Fruit fly (Drosophila melanogaster) whole organism, pupa: ENCODE data around the gene CG4116.

ENCODE experiments used
- CG10348 ChIP-seq: fragments of 200-800 bp; sonication (Bioruptor generic); IDR thresholded peaks from 2 replicates; pipeline ENCODE4 v1.3.6; 2022; ENCODE audit warnings: missing biosample characterization, missing genetic modification characterization
- CG12605 ChIP-seq: fragments of 200-800 bp; sonication (Bioruptor generic); IDR thresholded peaks from 2 replicates; pipeline ENCODE4 v1.3.6; 2022; ENCODE audit warnings: missing biosample characterization, missing genetic modification characterization
- CG13204 ChIP-seq: fragments of 200-800 bp; sonication (Bioruptor generic); optimal IDR thresholded peaks from 2 replicates; lab custom pipeline; 2018; ENCODE audit warnings: missing biosample characterization, mild to moderate bottlenecking, missing genetic modification characterization, moderate library complexity
- CG14655 ChIP-seq: fragments of 200-800 bp; sonication (Bioruptor generic); optimal IDR thresholded peaks from 3 replicates; lab custom pipeline; 2017; ENCODE audit warnings: mild to moderate bottlenecking, missing biosample characterization, missing genetic modification reagents, missing genetic modification characterization
- CG15710 ChIP-seq: fragments of 200-800 bp; sonication (Bioruptor generic); optimal IDR thresholded peaks from 2 replicates; lab custom pipeline; 2018; ENCODE audit warnings: missing biosample characterization, mild to moderate bottlenecking, missing genetic modification characterization, moderate library complexity
- CG17806 ChIP-seq: fragments of 200-800 bp; sonication (Bioruptor generic); optimal IDR thresholded peaks from 2 replicates; lab custom pipeline; 2018; ENCODE audit warnings: missing biosample characterization, mild to moderate bottlenecking, missing genetic modification characterization, moderate library complexity
- CG32121 ChIP-seq: fragments of 200-800 bp; sonication (Bioruptor generic); IDR thresholded peaks from 2 replicates; pipeline ENCODE4 v1.3.6; 2022; ENCODE audit warnings: missing biosample characterization, missing genetic modification characterization
- CG34367 ChIP-seq: fragments of 200-800 bp; sonication (Bioruptor generic); optimal IDR thresholded peaks from 2 replicates; lab custom pipeline; 2018; ENCODE audit warnings: missing biosample characterization, mild to moderate bottlenecking, missing genetic modification characterization
- CG4496 ChIP-seq: fragments of 200-800 bp; sonication (Bioruptor generic); IDR thresholded peaks from 3 replicates; pipeline ENCODE4 v1.3.6; 2022; ENCODE audit warnings: missing biosample characterization, missing genetic modification characterization
- CG8159 ChIP-seq: fragments of 200-800 bp; sonication (Bioruptor generic); optimal IDR thresholded peaks from 3 replicates; lab custom pipeline; 2018; ENCODE audit warnings: missing biosample characterization, mild to moderate bottlenecking, missing genetic modification characterization, moderate library complexity
- CG8301 ChIP-seq: fragments of 200-800 bp; sonication (Bioruptor generic); optimal IDR thresholded peaks from 2 replicates; lab custom pipeline; 2018; ENCODE audit warnings: missing biosample characterization, mild to moderate bottlenecking, missing genetic modification characterization
- CG9948 ChIP-seq: fragments of 200-800 bp; sonication (Bioruptor generic); optimal IDR thresholded peaks from 2 replicates; lab custom pipeline; 2018; ENCODE audit warnings: missing biosample characterization, mild to moderate bottlenecking, missing genetic modification characterization, moderate library complexity
- D1 ChIP-seq: fragments of 200-800 bp; sonication (Bioruptor generic); optimal IDR thresholded peaks from 2 replicates; lab custom pipeline; 2018; ENCODE audit warnings: missing biosample characterization, mild to moderate bottlenecking, missing genetic modification characterization, moderate library complexity
- EcR ChIP-seq: fragments of 200-800 bp; sonication (Bioruptor generic); optimal IDR thresholded peaks from 3 replicates; lab custom pipeline; 2019; ENCODE audit warnings: missing biosample characterization, missing genetic modification characterization, mild to moderate bottlenecking, moderate library complexity, missing genetic modification reagents
- Ets98B ChIP-seq: fragments of 200-800 bp; sonication (Bioruptor generic); IDR thresholded peaks from 2 replicates; pipeline ENCODE4 v1.3.6; 2022; ENCODE audit warnings: missing biosample characterization, missing genetic modification characterization
- Pif1A ChIP-seq: fragments of 200-800 bp; sonication (Bioruptor generic); optimal IDR thresholded peaks from 3 replicates; lab custom pipeline; 2016; ENCODE audit warnings: missing biosample characterization, missing genetic modification characterization
- Pif1B ChIP-seq: fragments of 200-800 bp; sonication (Bioruptor generic); optimal IDR thresholded peaks from 3 replicates; lab custom pipeline; 2016; ENCODE audit warnings: missing biosample characterization, missing genetic modification characterization
- Snoo ChIP-seq: fragments of 200-800 bp; sonication (Bioruptor generic); optimal IDR thresholded peaks from 3 replicates; lab custom pipeline; 2017; ENCODE audit warnings: missing biosample characterization, mild to moderate bottlenecking, missing genetic modification characterization, inconsistent platforms
- fd96Ca ChIP-seq: fragments of 200-800 bp; sonication (Bioruptor generic); IDR thresholded peaks from 3 replicates; pipeline ENCODE4 v1.3.6; 2022; ENCODE audit warnings: missing biosample characterization, missing genetic modification characterization
- gl ChIP-seq: fragments of 200-800 bp; sonication (Bioruptor generic); optimal IDR thresholded peaks from 2 replicates; lab custom pipeline; 2018; ENCODE audit warnings: missing biosample characterization, mild to moderate bottlenecking, missing genetic modification characterization
- rn ChIP-seq: fragments of 200-800 bp; sonication (Bioruptor generic); IDR thresholded peaks from 2 replicates; pipeline ENCODE4 v1.3.6; 2022; ENCODE audit warnings: missing biosample characterization, missing genetic modification characterization

The CG4116 gene

DNA sequence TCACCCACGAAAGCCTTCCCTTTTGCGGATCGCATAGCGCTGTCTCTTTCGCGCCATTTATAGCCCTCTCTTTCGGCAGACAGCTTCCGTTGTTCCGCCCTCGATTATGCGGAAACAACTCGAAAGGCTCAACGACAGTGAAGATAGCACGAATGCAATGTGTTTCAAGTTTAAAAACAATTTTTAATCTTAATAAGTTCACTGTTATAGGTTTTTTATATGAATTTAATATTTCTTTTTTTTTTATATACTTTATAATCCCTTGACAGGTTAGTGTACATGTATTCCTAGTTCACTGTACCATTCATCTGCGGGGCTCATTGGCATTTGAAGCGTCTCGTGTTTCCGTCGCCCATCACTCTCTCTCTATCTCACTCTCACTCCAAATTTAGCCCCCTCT lies 29.0 kb upstream of the CG4116 start:
- no peak for TF ChIP-seq gl
- no peak for TF ChIP-seq CG12605
- no peak for TF ChIP-seq CG15710 (tag; lab: Kevin White, UChicago)
- TF ChIP-seq rn (GFP tag; lab: Robert Waterston, UW) = no peak
- TF ChIP-seq Pif1A = no peak
- no peak for TF ChIP-seq D1 (tag; lab: Kevin White, UChicago)
- no peak for TF ChIP-seq CG32121
- TF ChIP-seq CG8159 (tag; lab: Kevin White, UChicago) = no peak
- TF ChIP-seq, all 21 proteins: peak for 0

DNA sequence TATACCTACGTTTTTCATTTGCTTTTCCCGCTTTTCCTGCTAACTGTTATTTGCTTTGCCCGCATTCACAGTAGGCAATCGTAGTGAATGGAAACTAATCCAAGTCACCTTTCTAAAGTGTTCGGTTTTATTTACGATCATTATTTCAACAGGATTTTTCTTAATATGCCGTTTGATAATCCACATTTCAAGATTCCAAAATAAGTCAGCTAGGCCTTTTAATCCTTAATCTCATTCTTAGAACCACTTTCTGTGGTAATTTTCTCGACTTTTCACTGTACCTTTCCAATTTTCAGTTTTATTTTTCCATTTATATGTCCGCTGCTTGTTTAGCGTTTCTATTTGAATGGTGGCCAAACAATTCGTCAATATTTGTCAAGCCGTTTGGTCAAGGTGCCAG lies 23.6 kb upstream of the CG4116 start:
- no peak for TF ChIP-seq CG9948
- TF ChIP-seq CG15710 (tag; lab: Kevin White, UChicago) = no peak
- TF ChIP-seq CG34367 (tag; lab: Kevin White, UChicago) = no peak
- TF ChIP-seq CG4496 (GFP tag; lab: Robert Waterston, UW) = no peak
- no peak for TF ChIP-seq CG8159 (tag; lab: Kevin White, UChicago)
- TF ChIP-seq EcR (GFP tag; lab: Kevin White, UChicago) = no peak
- no peak for TF ChIP-seq fd96Ca (GFP tag; lab: Robert Waterston, UW)
- no peak for TF ChIP-seq gl
- TF ChIP-seq Pif1A = no peak
- TF ChIP-seq CG8301 (tag; lab: Kevin White, UChicago) = no peak
- TF ChIP-seq CG14655 = no peak
- no peak for TF ChIP-seq CG12605
- TF ChIP-seq CG17806 (tag; lab: Kevin White, UChicago) = no peak
- TF ChIP-seq CG13204 (GFP tag; lab: Kevin White, UChicago) = no peak
- TF ChIP-seq Ets98B (GFP tag; lab: Robert Waterston, UW) = no peak
- TF ChIP-seq D1 (tag; lab: Kevin White, UChicago) = no peak
- no peak for TF ChIP-seq Pif1B (GFP tag; lab: Kevin White, UChicago)

DNA sequence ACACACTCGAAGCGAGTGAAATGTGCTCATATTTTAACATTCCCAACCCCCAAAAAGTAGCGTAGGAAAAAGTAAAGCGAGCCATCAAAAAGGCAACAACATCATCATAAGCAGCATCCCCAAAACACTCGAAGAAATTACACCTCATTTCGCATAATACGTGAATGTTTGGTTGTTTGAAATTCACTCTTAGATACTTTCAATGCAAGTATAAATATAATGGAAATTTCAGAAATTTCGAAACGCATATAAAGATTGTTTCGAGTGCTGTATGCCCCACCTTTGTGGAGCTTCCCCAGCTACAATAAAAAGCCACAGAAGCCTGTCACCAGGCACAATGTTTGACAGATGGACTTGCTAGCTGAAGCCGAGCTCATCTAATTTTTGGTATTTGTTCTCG lies 19.8 kb upstream of the CG4116 start:
- TF ChIP-seq CG32121 (no peak), CG8159 (tag; lab: Kevin White, UChicago) (no peak), CG10348 (GFP tag; lab: Robert Waterston, UW) (no peak), CG34367 (tag; lab: Kevin White, UChicago) (no peak), rn (GFP tag; lab: Robert Waterston, UW) (no peak), fd96Ca (GFP tag; lab: Robert Waterston, UW) (no peak), CG14655 (no peak), D1 (tag; lab: Kevin White, UChicago) (no peak)
- TF ChIP-seq, all 21 proteins: peak for 0

DNA sequence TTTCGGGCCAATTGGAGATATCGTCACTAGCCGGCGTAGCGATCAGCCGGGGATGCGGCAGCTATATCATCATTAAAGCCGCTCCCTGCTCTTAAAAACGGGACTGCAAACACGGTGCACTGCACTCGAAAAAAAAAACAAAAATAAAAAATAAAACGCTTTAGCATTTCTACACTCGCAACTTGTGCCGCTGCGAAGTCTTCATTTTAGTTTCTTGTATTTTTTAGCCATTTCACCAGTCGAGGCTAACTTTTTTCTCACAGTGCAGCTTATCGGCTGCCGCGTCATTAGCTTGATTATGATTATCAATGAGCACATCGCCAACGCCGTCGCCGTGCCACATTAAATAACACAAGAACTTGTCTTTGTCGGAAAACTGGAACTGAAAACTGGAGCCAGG lies 18.5 kb upstream of the CG4116 start:
- TF ChIP-seq D1 (tag; lab: Kevin White, UChicago) = no peak
- peak; percentile 55 for TF ChIP-seq Pif1A
- TF ChIP-seq CG13204 (GFP tag; lab: Kevin White, UChicago) = no peak
- no peak for TF ChIP-seq gl
- TF ChIP-seq fd96Ca (GFP tag; lab: Robert Waterston, UW) = peak; percentile 73
- peak; percentile 52 for TF ChIP-seq Snoo (tag; lab: Kevin White, UChicago)
- TF ChIP-seq rn (GFP tag; lab: Robert Waterston, UW) = no peak
- no peak for TF ChIP-seq CG34367 (tag; lab: Kevin White, UChicago)
- peak; percentile 55 for TF ChIP-seq CG15710 (tag; lab: Kevin White, UChicago)
- TF ChIP-seq EcR (GFP tag; lab: Kevin White, UChicago) = no peak
- no peak; the same call in 1 of the 2 replicates for TF ChIP-seq CG12605
- TF ChIP-seq Ets98B (GFP tag; lab: Robert Waterston, UW) = peak; percentile 61
- peak; percentile 41 for TF ChIP-seq CG14655
- peak; percentile 9 for TF ChIP-seq CG8301 (tag; lab: Kevin White, UChicago)
- no peak for TF ChIP-seq CG10348 (GFP tag; lab: Robert Waterston, UW)
- peak; percentile 68 for TF ChIP-seq Pif1B (GFP tag; lab: Kevin White, UChicago)
- no peak for TF ChIP-seq CG32121
- TF ChIP-seq CG4496 (GFP tag; lab: Robert Waterston, UW) = peak; percentile 83
- TF ChIP-seq CG8159 (tag; lab: Kevin White, UChicago) = peak; percentile 40
- no peak for TF ChIP-seq CG17806 (tag; lab: Kevin White, UChicago)
- peak; percentile 40 for TF ChIP-seq CG9948

dm6 chrX:3083290-3083689 lies 15.9 kb upstream of the CG4116 start:
- TF ChIP-seq CG14655 (peak; percentile 3), CG4496 (GFP tag; lab: Robert Waterston, UW) (0 out of 3 replicates have a peak, but pooled peaks have one; percentile 26), CG10348 (GFP tag; lab: Robert Waterston, UW) (no peak), gl (no peak), Ets98B (GFP tag; lab: Robert Waterston, UW) (no peak), EcR (GFP tag; lab: Kevin White, UChicago) (no peak)

DNA sequence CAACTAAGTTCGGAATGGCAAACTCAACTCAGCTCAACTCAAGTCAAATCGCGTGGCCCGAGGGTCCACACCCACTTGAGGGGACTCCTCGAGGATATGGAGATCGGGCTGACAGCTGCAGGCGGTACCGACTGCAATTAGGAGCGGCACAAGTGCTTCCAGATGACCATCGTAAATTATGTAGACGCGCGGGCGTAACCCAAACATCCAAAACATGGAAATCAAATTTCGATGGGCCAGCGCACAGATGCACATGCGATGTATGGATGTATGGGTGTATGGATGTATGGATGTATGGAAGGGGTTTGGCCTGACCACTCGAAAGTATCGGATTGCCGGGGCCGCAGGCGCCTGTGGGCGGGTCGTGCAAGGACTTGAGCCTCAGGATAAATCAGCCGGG lies 15.0 kb upstream of the CG4116 start:
- no peak for TF ChIP-seq CG8159 (tag; lab: Kevin White, UChicago)
- TF ChIP-seq CG8301 (tag; lab: Kevin White, UChicago) = no peak

dm6 chrX:3073590-3073989 lies 6.2 kb upstream of the CG4116 start:
- no peak for TF ChIP-seq CG13204 (GFP tag; lab: Kevin White, UChicago)
- no peak for TF ChIP-seq CG32121
- no peak for TF ChIP-seq rn (GFP tag; lab: Robert Waterston, UW)
- TF ChIP-seq CG14655 = peak; percentile 65
- TF ChIP-seq Pif1B (GFP tag; lab: Kevin White, UChicago) = no peak
- no peak for TF ChIP-seq D1 (tag; lab: Kevin White, UChicago)
- TF ChIP-seq CG8159 (tag; lab: Kevin White, UChicago) = peak; percentile 56
- peak; percentile 43 for TF ChIP-seq CG15710 (tag; lab: Kevin White, UChicago)
- TF ChIP-seq CG9948 = peak; percentile 59
- no peak for TF ChIP-seq EcR (GFP tag; lab: Kevin White, UChicago)
- TF ChIP-seq CG4496 (GFP tag; lab: Robert Waterston, UW) = 0 out of 3 replicates have a peak, but pooled peaks have one; percentile 15
- no peak for TF ChIP-seq gl
- no peak for TF ChIP-seq CG10348 (GFP tag; lab: Robert Waterston, UW)
- TF ChIP-seq Ets98B (GFP tag; lab: Robert Waterston, UW) = no peak
- peak; percentile 47; the same call in 2 of the 3 replicates for TF ChIP-seq fd96Ca (GFP tag; lab: Robert Waterston, UW)
- TF ChIP-seq Pif1A = no peak
- peak; percentile 38 for TF ChIP-seq CG17806 (tag; lab: Kevin White, UChicago)
- no peak for TF ChIP-seq Snoo (tag; lab: Kevin White, UChicago)
- TF ChIP-seq CG12605 = no peak
- TF ChIP-seq CG34367 (tag; lab: Kevin White, UChicago) = peak; percentile 33
- TF ChIP-seq CG8301 (tag; lab: Kevin White, UChicago) = peak; percentile 37
